Worm (Caenorhabditis elegans): Measurements from ENCODE around the gene rpb-4.

- TF ChIP-seq sea-2 (GFP tag; IDR thresholded peaks at IDR 0.05) (no peak), nhr-80 (tag; optimal IDR thresholded peaks at IDR 0.05) (no peak), madf-6 (GFP tag; IDR thresholded peaks at IDR 0.05) (no peak), snpc-4 (GFP tag; optimal IDR thresholded peaks at IDR 0.05) (no peak), snpc-4 (tag; optimal IDR thresholded peaks at IDR 0.05) (no peak), ztf-26 (tag; optimal IDR thresholded peaks at IDR 0.05) (no peak), hmg-1.2 (GFP tag; IDR thresholded peaks at IDR 0.05) (no peak), lin-35 (GFP tag; optimal IDR thresholded peaks at IDR 0.05) (no peak), somi-1 (GFP tag; optimal IDR thresholded peaks at IDR 0.05) (peak; percentile 51), hsf-1 (GFP tag; IDR thresholded peaks at IDR 0.05) (no peak)
Measured at ce11 chrII:7325063-7325480, 49.2 kb upstream of the rpb-4 start.

All from whole organism, young adult.